Worm (Caenorhabditis elegans): ENCODE measurements around the gene frpr-9.

ce11 chrV:10942161-10942560 is 49.7 kb upstream of the frpr-9 start, which contains the start of gene zip-9:
- TF ChIP-seq dao-5 (tag; optimal IDR thresholded peaks at IDR 0.05): no peak
- no peak for TF ChIP-seq him-1 (tag; optimal IDR thresholded peaks at IDR 0.05)

Measured in whole organism, L4/young adult.